Fruit fly (Drosophila melanogaster): ENCODE results near the gene Ref2.

The Ref2 gene

dm6 chr2L:12651040-12651439 lies 4.9 kb upstream of the Ref2 start (continued):
- TF ChIP-seq E2f1 (GFP tag; IDR thresholded peaks at IDR 0.05) (no peak), CG8359 (GFP tag; optimal IDR thresholded peaks at IDR 0.05; ENCODE audit: borderline replicate concordance) (no peak)

- TF ChIP-seq crc (GFP tag; optimal IDR thresholded peaks at IDR 0.05) (no peak), Rx (GFP tag; IDR thresholded peaks at IDR 0.05) (no peak), CG3163 (GFP tag; optimal IDR thresholded peaks at IDR 0.05) (no peak), CG11504 (tag; optimal IDR thresholded peaks at IDR 0.05) (peak; percentile 66), CG30431 (GFP tag; optimal IDR thresholded peaks at IDR 0.05) (no peak), nau (GFP tag; optimal IDR thresholded peaks at IDR 0.05) (no peak), chn (GFP tag; optimal IDR thresholded peaks at IDR 0.05) (no peak), CG13894 (tag; optimal IDR thresholded peaks at IDR 0.05) (no peak), exex (tag; optimal IDR thresholded peaks at IDR 0.05) (peak; percentile 77), CG31388 (GFP tag; optimal IDR thresholded peaks at IDR 0.05) (no peak), CG17328 (GFP tag; IDR thresholded peaks at IDR 0.05) (peak; percentile 49), CG12744 (GFP tag; optimal IDR thresholded peaks at IDR 0.05) (no peak), dan (GFP tag; IDR thresholded peaks at IDR 0.05) (no peak), Optix (GFP tag; IDR thresholded peaks at IDR 0.05) (no peak), gem (tag; optimal IDR thresholded peaks at IDR 0.05) (peak; percentile 65), zen2 (GFP tag; IDR thresholded peaks at IDR 0.05; ENCODE audit: partially characterized antibody) (no peak), TFAM (GFP tag; optimal IDR thresholded peaks at IDR 0.05) (no peak), rib (GFP tag; IDR thresholded peaks at IDR 0.05) (no peak), CG14667 (GFP tag; IDR thresholded peaks at IDR 0.05) (no peak), HLH3B (GFP tag; IDR thresholded peaks at IDR 0.05) (no peak), CG11695 (GFP tag; IDR thresholded peaks at IDR 0.05) (0 out of 3 replicates have a peak, but pooled peaks have one; percentile 9), BEAF-32 (GFP tag; optimal IDR thresholded peaks at IDR 0.05) (peak; percentile 13), Opbp (GFP tag; IDR thresholded peaks at IDR 0.05; ENCODE audit: partially characterized antibody) (no peak), Side (GFP tag; optimal IDR thresholded peaks at IDR 0.05) (no peak), CG30020 (tag; optimal IDR thresholded peaks at IDR 0.05) (no peak), CG6254 (GFP tag; optimal IDR thresholded peaks at IDR 0.05) (no peak), Chrac-16 (GFP tag; optimal IDR thresholded peaks at IDR 0.05) (no peak), CG7839 (tag; optimal IDR thresholded peaks at IDR 0.05) (peak; percentile 51), CG6272 (GFP tag; IDR thresholded peaks at IDR 0.05) (no peak), tgo (GFP tag; IDR thresholded peaks at IDR 0.05) (peak; percentile 42; the same call in 2 of the 3 replicates), odd (GFP tag; optimal IDR thresholded peaks at IDR 0.05) (peak; percentile 8), CG18599 (GFP tag; optimal IDR thresholded peaks at IDR 0.05) (peak; percentile 57), CG4424 (GFP tag; optimal IDR thresholded peaks at IDR 0.05) (no peak), MESR4 (GFP tag; optimal IDR thresholded peaks at IDR 0.05) (no peak), CG2120 (GFP tag; optimal IDR thresholded peaks at IDR 0.05) (peak; percentile 26), CG6175 (GFP tag; IDR thresholded peaks at IDR 0.05) (no peak), gro (GFP tag; optimal IDR thresholded peaks at IDR 0.05) (no peak), CG8388 (GFP tag; optimal IDR thresholded peaks at IDR 0.05) (peak; percentile 36), scrt (GFP tag; optimal IDR thresholded peaks at IDR 0.05) (no peak), zfh2 (GFP tag; optimal IDR thresholded peaks at IDR 0.05) (no peak), ham (GFP tag; IDR thresholded peaks at IDR 0.05) (no peak), onecut (GFP tag; IDR thresholded peaks at IDR 0.05) (no peak), ssp (GFP tag; IDR thresholded peaks at IDR 0.05) (no peak), wdn (GFP tag; IDR thresholded peaks at IDR 0.05) (peak; percentile 29; the same call in 1 of the 2 replicates), chif (GFP tag; optimal IDR thresholded peaks at IDR 0.05) (no peak), Bteb2 (GFP tag; optimal IDR thresholded peaks at IDR 0.05) (no peak), CG10979 (tag; optimal IDR thresholded peaks at IDR 0.05) (no peak), Vsx1 (GFP tag; optimal IDR thresholded peaks at IDR 0.05) (no peak)
These were observed 1.9 kb downstream of the Ref2 start for dm6 chr2L:12644301-12644700.

Measured in whole organism, embryonic.